Fruit fly (Drosophila melanogaster) whole organism, embryonic: ENCODE results near the gene SK.

ENCODE experiments used
- Atf-2 ChIP-seq: fragments of 200-800 bp; sonication (Bioruptor generic); optimal IDR thresholded peaks from 2 replicates; lab custom pipeline; 2016; ENCODE audit warnings: missing biosample characterization, missing genetic modification characterization
- BtbVII ChIP-seq: fragments of 200-800 bp; sonication (Bioruptor generic); optimal IDR thresholded peaks from 3 replicates; lab custom pipeline; 2017; ENCODE audit warnings: missing biosample characterization, mild to moderate bottlenecking, missing genetic modification characterization
- Bteb2 ChIP-seq: fragments of 200-800 bp; sonication (Bioruptor generic); optimal IDR thresholded peaks from 2 replicates; lab custom pipeline; 2016; ENCODE audit warnings: missing biosample characterization, missing genetic modification characterization
- CG11085 ChIP-seq: fragments of 200-800 bp; sonication (Bioruptor generic); IDR thresholded peaks from 2 replicates; pipeline ENCODE4 v1.3.6; 2022; ENCODE audit warnings: missing biosample characterization, missing genetic modification characterization
- CG12236 ChIP-seq: fragments of 200-800 bp; sonication (Bioruptor generic); optimal IDR thresholded peaks from 2 replicates; lab custom pipeline; 2016; ENCODE audit warnings: missing biosample characterization, missing genetic modification characterization
- CG12299 ChIP-seq: fragments of 200-800 bp; sonication (Bioruptor generic); optimal IDR thresholded peaks from 2 replicates; lab custom pipeline; 2018; ENCODE audit warnings: missing biosample characterization, mild to moderate bottlenecking, missing genetic modification characterization
- CG12391 ChIP-seq: fragments of 200-800 bp; sonication (Bioruptor generic); optimal IDR thresholded peaks from 3 replicates; lab custom pipeline; 2018; ENCODE audit warnings: missing biosample characterization, mild to moderate bottlenecking, missing genetic modification characterization, moderate library complexity
- CG12744 ChIP-seq: fragments of 200-800 bp; sonication (Bioruptor generic); optimal IDR thresholded peaks from 2 replicates; lab custom pipeline; 2016; ENCODE audit warnings: missing biosample characterization, missing genetic modification characterization
- CG12769 ChIP-seq: fragments of 200-800 bp; sonication (Bioruptor generic); optimal IDR thresholded peaks from 2 replicates; lab custom pipeline; 2019; ENCODE audit warnings: missing biosample characterization, mild to moderate bottlenecking, missing genetic modification characterization, moderate library complexity
- CG15601 ChIP-seq: fragments of 200-800 bp; sonication (Bioruptor generic); optimal IDR thresholded peaks from 3 replicates; lab custom pipeline; 2019; ENCODE audit warnings: missing biosample characterization, mild to moderate bottlenecking, missing genetic modification characterization, moderate library complexity
- CG18619 ChIP-seq: fragments of 200-800 bp; sonication (Bioruptor generic); optimal IDR thresholded peaks from 3 replicates; lab custom pipeline; 2017; ENCODE audit warnings: missing biosample characterization, mild to moderate bottlenecking, missing genetic modification characterization
- CG32772 ChIP-seq: fragments of 200-800 bp; sonication (Bioruptor generic); IDR thresholded peaks from 2 replicates; pipeline ENCODE4 v1.3.6; 2022; ENCODE audit warnings: missing biosample characterization, missing genetic modification characterization
- CG33557 ChIP-seq: fragments of 200-800 bp; sonication (Bioruptor generic); optimal IDR thresholded peaks from 2 replicates; lab custom pipeline; 2019; ENCODE audit warnings: missing biosample characterization, mild to moderate bottlenecking, missing genetic modification characterization, moderate library complexity
- CG3407 ChIP-seq: fragments of 200-800 bp; sonication (Bioruptor generic); optimal IDR thresholded peaks from 2 replicates; lab custom pipeline; 2018; ENCODE audit warnings: missing biosample characterization, mild to moderate bottlenecking, missing genetic modification characterization
- CG3838 ChIP-seq: fragments of 200-800 bp; sonication (Bioruptor generic); optimal IDR thresholded peaks from 3 replicates; lab custom pipeline; 2016; ENCODE audit warnings: missing biosample characterization, missing genetic modification characterization
- CG4424 ChIP-seq: fragments of 200-800 bp; sonication (Bioruptor generic); optimal IDR thresholded peaks from 3 replicates; lab custom pipeline; 2016; ENCODE audit warnings: missing biosample characterization, missing genetic modification characterization
- CG4820 ChIP-seq: fragments of 200-800 bp; sonication (Bioruptor generic); optimal IDR thresholded peaks from 3 replicates; lab custom pipeline; 2016; ENCODE audit warnings: missing biosample characterization, missing genetic modification characterization
- CG6272 ChIP-seq: fragments of 200-800 bp; sonication (Bioruptor generic); IDR thresholded peaks from 2 replicates; pipeline ENCODE4 v1.3.6; 2022; ENCODE audit warnings: missing biosample characterization, missing genetic modification characterization
- CG9932 ChIP-seq: fragments of 200-800 bp; sonication (Bioruptor generic); IDR thresholded peaks from 2 replicates; pipeline ENCODE4 v1.3.6; 2022; ENCODE audit warnings: missing biosample characterization, missing genetic modification characterization
- Dbx ChIP-seq: fragments of 200-800 bp; sonication (Bioruptor generic); IDR thresholded peaks from 3 replicates; pipeline ENCODE4 v1.3.6; 2022; ENCODE audit warnings: missing biosample characterization, missing genetic modification characterization
- E2f1 ChIP-seq: fragments of 200-800 bp; sonication (Bioruptor generic); IDR thresholded peaks from 2 replicates; pipeline ENCODE4 v1.3.6; 2022; ENCODE audit warnings: missing biosample characterization, missing genetic modification characterization
- Elba2 ChIP-seq: fragments of 200-800 bp; sonication (Bioruptor generic); optimal IDR thresholded peaks from 3 replicates; lab custom pipeline; 2016; ENCODE audit warnings: missing biosample characterization, missing genetic modification characterization
- Hmr ChIP-seq: fragments of 200-800 bp; sonication (Bioruptor generic); optimal IDR thresholded peaks from 3 replicates; lab custom pipeline; 2017; ENCODE audit warnings: mild to moderate bottlenecking, missing biosample characterization, missing genetic modification reagents, missing genetic modification characterization
- Lhr ChIP-seq: fragments of 200-800 bp; sonication (Bioruptor generic); optimal IDR thresholded peaks from 3 replicates; lab custom pipeline; 2017; ENCODE audit warnings: mild to moderate bottlenecking, missing biosample characterization, missing genetic modification reagents, missing genetic modification characterization
- Med ChIP-seq: fragments of 200-800 bp; sonication (Bioruptor generic); peaks from one replicate; lab custom pipeline; 2016; ENCODE audit warnings: missing biosample characterization, missing genetic modification characterization, mild to moderate bottlenecking, inconsistent platforms, moderate library complexity
- Myb ChIP-seq: fragments of 200-800 bp; sonication (Bioruptor generic); optimal IDR thresholded peaks from 2 replicates; lab custom pipeline; 2016; ENCODE audit warnings: missing biosample characterization, missing genetic modification characterization
- Opbp ChIP-seq: fragments of 200-800 bp; sonication (Bioruptor generic); IDR thresholded peaks from 3 replicates; pipeline ENCODE4 v1.3.6; 2022; ENCODE audit warnings: missing biosample characterization, missing genetic modification characterization; ENCODE audit not compliant: partially characterized antibody
- Poxn ChIP-seq: fragments of 200-800 bp; sonication (Bioruptor generic); IDR thresholded peaks from 2 replicates; pipeline ENCODE4 v1.3.6; 2022; ENCODE audit warnings: missing biosample characterization, missing genetic modification characterization
- Ptx1 ChIP-seq: fragments of 200-800 bp; sonication (Bioruptor generic); IDR thresholded peaks from 2 replicates; pipeline ENCODE4 v1.3.6; 2022; ENCODE audit warnings: missing biosample characterization, missing genetic modification characterization
- Xbp1 ChIP-seq: fragments of 200-800 bp; sonication (Bioruptor generic); optimal IDR thresholded peaks from 3 replicates; lab custom pipeline; 2016; ENCODE audit warnings: missing biosample characterization, mild to moderate bottlenecking, missing genetic modification characterization
- ab ChIP-seq: fragments of 200-800 bp; sonication (Bioruptor generic); optimal IDR thresholded peaks from 2 replicates; lab custom pipeline; 2016; ENCODE audit warnings: missing biosample characterization, missing genetic modification characterization
- amos ChIP-seq: fragments of 200-800 bp; sonication (Bioruptor generic); IDR thresholded peaks from 2 replicates; pipeline ENCODE4 v1.3.6; 2022; ENCODE audit warnings: missing biosample characterization, missing genetic modification characterization; ENCODE audit not compliant: partially characterized antibody
- ash1 ChIP-seq: fragments of 200-800 bp; sonication (Bioruptor generic); optimal IDR thresholded peaks from 2 replicates; lab custom pipeline; 2018; ENCODE audit warnings: missing biosample characterization, mild to moderate bottlenecking, missing genetic modification characterization
- crc ChIP-seq: fragments of 200-800 bp; sonication (Bioruptor generic); optimal IDR thresholded peaks from 2 replicates; lab custom pipeline; 2016; ENCODE audit warnings: missing biosample characterization, missing genetic modification characterization
- da ChIP-seq: fragments of 200-800 bp; sonication (Bioruptor generic); optimal IDR thresholded peaks from 2 replicates; lab custom pipeline; 2016; ENCODE audit warnings: missing biosample characterization, missing genetic modification characterization
- dpn ChIP-seq, 2 experiments: fragments of 200-800 bp; sonication (Bioruptor generic); optimal IDR thresholded peaks; 3 replicates each; lab custom pipeline; 2016; ENCODE audit warnings: missing biosample characterization in 2 of 2, missing genetic modification characterization in 2 of 2
- hbn ChIP-seq: fragments of 200-800 bp; sonication (Bioruptor generic); IDR thresholded peaks from 2 replicates; pipeline ENCODE4 v1.3.6; 2022; ENCODE audit warnings: missing biosample characterization, missing genetic modification characterization; ENCODE audit not compliant: partially characterized antibody
- hkb ChIP-seq, 2 experiments: fragments of 200-800 bp in 1 of 2; fragments of >200 bp in 1 of 2; sonication (Bioruptor generic) in 1 of 2; IDR thresholded peaks in 1 of 2; optimal IDR thresholded peaks in 1 of 2; 2 replicates each; pipeline versions ENCODE4 v1.3.6 to Lab custom; 2017 to 2022; ENCODE audit warnings: missing biosample characterization in 1 of 2, missing genetic modification characterization in 1 of 2
- pan ChIP-seq, 4 experiments: fragments of >200 bp in 3 of 4; fragments of 200-800 bp in 1 of 4; sonication (Bioruptor generic) in 1 of 4; optimal IDR thresholded peaks in 3 of 4; IDR thresholded peaks in 1 of 4; 2 replicates each; pipeline versions ENCODE4 v1.3.6 to Lab custom; 2017 to 2022; ENCODE audit warnings: missing biosample characterization in 2 of 4, missing genetic modification characterization in 2 of 4, mixed read lengths in 1 of 4
- pzg ChIP-seq: fragments of 200-800 bp; sonication (Bioruptor generic); optimal IDR thresholded peaks from 3 replicates; lab custom pipeline; 2018; ENCODE audit warnings: missing biosample characterization, mild to moderate bottlenecking, missing genetic modification characterization, moderate library complexity
- seq ChIP-seq: fragments of 200-800 bp; sonication (Bioruptor generic); IDR thresholded peaks from 2 replicates; pipeline ENCODE4 v1.3.6; 2022; ENCODE audit warnings: missing biosample characterization, missing genetic modification characterization
- slbo ChIP-seq: fragments of 200-800 bp; sonication (Bioruptor generic); IDR thresholded peaks from 2 replicates; pipeline ENCODE4 v1.3.6; 2022; ENCODE audit warnings: missing biosample characterization, missing genetic modification characterization
- slou ChIP-seq: fragments of 200-800 bp; sonication (Bioruptor generic); optimal IDR thresholded peaks from 3 replicates; lab custom pipeline; 2016; ENCODE audit warnings: missing biosample characterization, missing genetic modification characterization
- sna ChIP-seq: fragments of 200-800 bp; sonication (Bioruptor generic); IDR thresholded peaks from 2 replicates; pipeline ENCODE4 v1.3.6; 2022; ENCODE audit warnings: missing biosample characterization, missing genetic modification characterization; ENCODE audit not compliant: partially characterized antibody
- toy ChIP-seq: fragments of 200-800 bp; sonication (Bioruptor generic); IDR thresholded peaks from 2 replicates; pipeline ENCODE4 v1.3.6; 2022; ENCODE audit warnings: missing biosample characterization, missing genetic modification characterization
- ttk ChIP-seq: fragments of 200-800 bp; sonication (Bioruptor generic); IDR thresholded peaks from 2 replicates; pipeline ENCODE4 v2.1.2; 2022; ENCODE audit warnings: missing biosample characterization, missing genetic modification characterization
- vvl ChIP-seq: fragments of 200-800 bp; sonication (Bioruptor generic); IDR thresholded peaks from 2 replicates; pipeline ENCODE4 v1.3.6; 2022; ENCODE audit warnings: missing biosample characterization, missing genetic modification characterization
- zfh1 ChIP-seq: fragments of 200-800 bp; sonication (Bioruptor generic); IDR thresholded peaks from 3 replicates; pipeline ENCODE4 v1.3.6; 2022; ENCODE audit warnings: missing biosample characterization, missing genetic modification characterization

Gene SK

DNA sequence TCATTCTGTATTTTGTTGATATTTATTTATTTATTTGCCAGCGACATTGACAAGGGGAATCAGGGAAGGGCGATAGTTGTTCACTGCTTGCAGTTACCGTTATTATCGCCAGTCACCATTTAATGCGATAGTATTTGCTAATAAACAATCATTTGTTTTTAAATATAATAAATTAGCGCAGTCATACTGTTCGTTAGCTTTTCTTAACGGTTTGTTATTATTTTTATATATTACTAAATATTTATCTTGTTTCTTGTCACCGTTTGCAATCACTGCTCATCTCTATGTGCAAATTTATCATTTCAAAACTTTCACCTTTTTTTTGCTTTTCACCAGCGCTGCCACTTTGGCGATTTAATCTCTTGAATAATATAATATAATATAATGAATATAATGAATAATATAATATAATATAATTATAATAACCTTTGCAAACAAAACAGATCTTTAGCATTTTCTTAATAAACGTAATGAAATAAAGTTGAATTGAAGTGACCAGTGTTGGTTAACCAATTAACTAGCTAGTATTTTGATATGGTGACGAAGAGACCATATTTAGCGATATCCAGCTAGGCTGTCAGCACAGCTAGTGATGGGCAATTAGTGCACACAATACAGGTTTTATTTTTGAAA is 10.7 kb upstream of the SK start, which contains the start of the genes CG3309 and XRCC1 (continued):
- TF ChIP-seq Hmr (GFP tag; lab: Kevin White, UChicago) = peak; percentile 53
- TF ChIP-seq Poxn (GFP tag; lab: Robert Waterston, UW) = no peak
- TF ChIP-seq ash1 (GFP tag; lab: Kevin White, UChicago) = no peak
- no peak for TF ChIP-seq toy (GFP tag; lab: Robert Waterston, UW)
- TF ChIP-seq pan (optimal IDR thresholded peaks at IDR 0.05; lab: Kevin White, UChicago) = no peak
- TF ChIP-seq pan (GFP tag; optimal IDR thresholded peaks at IDR 0.05 in 1 of 2, IDR thresholded peaks at IDR 0.05 in 1 of 2) = peak in 1 of 2 experiments; percentile 57
- peak; percentile 23 for TF ChIP-seq CG18619
- TF ChIP-seq CG12744 (GFP tag; lab: Kevin White, UChicago) = no peak
- TF ChIP-seq CG12299 (tag; lab: Kevin White, UChicago) = no peak
- 0 out of 2 replicates have a peak, but pooled peaks have one; percentile 49 for TF ChIP-seq seq (GFP tag; lab: Robert Waterston, UW)
- TF ChIP-seq slbo (GFP tag; lab: Robert Waterston, UW) = peak; percentile 81
- TF ChIP-seq Med = peak; percentile 82
- TF ChIP-seq BtbVII (GFP tag; lab: Kevin White, UChicago) = no peak
- peak; percentile 28; the same call in 1 of the 2 replicates for TF ChIP-seq CG6272 (GFP tag; lab: Robert Waterston, UW)
- peak; percentile 7 for TF ChIP-seq CG3407
- 0 out of 2 replicates have a peak, but pooled peaks have one; percentile 28 for TF ChIP-seq CG32772 (GFP tag; lab: Robert Waterston, UW)
- no peak for TF ChIP-seq CG12769 (tag; lab: Kevin White, UChicago)
- TF ChIP-seq sna (GFP tag; lab: Robert Waterston, UW) = peak; percentile 87
- peak; percentile 45; the same call in 1 of the 3 replicates for TF ChIP-seq zfh1 (GFP tag; lab: Robert Waterston, UW)
- peak; percentile 73 for TF ChIP-seq Opbp
- no peak for TF ChIP-seq slou
- peak; percentile 64; the same call in 2 of the 3 replicates for TF ChIP-seq Dbx (GFP tag; lab: Robert Waterston, UW)
- peak; percentile 26 for TF ChIP-seq CG4820 (GFP tag; lab: Kevin White, UChicago)
- peak; percentile 48 for TF ChIP-seq Xbp1 (GFP tag; lab: Kevin White, UChicago)
- TF ChIP-seq Elba2 (GFP tag; lab: Kevin White, UChicago) = peak; percentile 20
- no peak for TF ChIP-seq CG3838 (GFP tag; lab: Kevin White, UChicago)
- peak; percentile 16 for TF ChIP-seq CG15601 (tag; lab: Kevin White, UChicago)
- peak; percentile 31; the same call in 1 of the 2 replicates for TF ChIP-seq E2f1 (GFP tag; lab: Robert Waterston, UW)
- peak; percentile 78 for TF ChIP-seq hbn (GFP tag; lab: Robert Waterston, UW)
- peak; percentile 65 for TF ChIP-seq CG9932
- TF ChIP-seq CG33557 (GFP tag; lab: Kevin White, UChicago) = peak; percentile 46
- no peak for TF ChIP-seq crc
- TF ChIP-seq dpn (GFP tag; optimal IDR thresholded peaks at IDR 0.05; lab: Kevin White, UChicago) = peak in 1 of 2 experiments; percentile 41
- TF ChIP-seq CG4424 (GFP tag; lab: Kevin White, UChicago) = peak; percentile 28
- no peak for TF ChIP-seq ab (GFP tag; lab: Kevin White, UChicago)
- peak; percentile 86 for TF ChIP-seq amos
- TF ChIP-seq CG12391 = peak; percentile 73
- TF ChIP-seq hkb (optimal IDR thresholded peaks at IDR 0.05; lab: Kevin White, UChicago) = no peak
- TF ChIP-seq hkb (GFP tag; IDR thresholded peaks at IDR 0.05; lab: Robert Waterston, UW) = peak; percentile 46; the same call in 1 of the 2 replicates
- TF ChIP-seq pzg (GFP tag; lab: Kevin White, UChicago) = peak; percentile 25
- TF ChIP-seq ttk (GFP tag; lab: Robert Waterston, UW) = peak; percentile 64; the same call in 1 of the 2 replicates
- 0 out of 2 replicates have a peak, but pooled peaks have one; percentile 49 for TF ChIP-seq CG11085 (GFP tag; lab: Robert Waterston, UW)
- TF ChIP-seq Bteb2 (GFP tag; lab: Kevin White, UChicago) = no peak
- TF ChIP-seq Ptx1 = peak; percentile 71
- peak; percentile 69 for TF ChIP-seq vvl
- no peak for TF ChIP-seq CG12236 (GFP tag; lab: Kevin White, UChicago)
- TF ChIP-seq Lhr = peak; percentile 6
- TF ChIP-seq Atf-2 = no peak
- no peak for TF ChIP-seq da (GFP tag; lab: Kevin White, UChicago)
- no peak for TF ChIP-seq Myb (GFP tag; lab: Kevin White, UChicago)
